Fruit fly (Drosophila melanogaster) whole organism, embryonic: ENCODE results near the gene CG15643.

Experiments used
- Asciz ChIP-seq: fragments of 200-800 bp; sonication (Bioruptor generic); optimal IDR thresholded peaks from 2 replicates; lab custom pipeline; 2017; ENCODE audit warnings: missing biosample characterization, mild to moderate bottlenecking, missing genetic modification characterization, missing genetic modification reagents
- Awh ChIP-seq: fragments of 200-800 bp; sonication (Bioruptor generic); IDR thresholded peaks from 2 replicates; pipeline ENCODE4, ENCODE4 v1.3.6; 2022; ENCODE audit warnings: missing biosample characterization, missing genetic modification characterization
- CG12071 ChIP-seq: fragments of 200-800 bp; sonication (Bioruptor generic); optimal IDR thresholded peaks from 3 replicates; lab custom pipeline; 2018; ENCODE audit warnings: missing biosample characterization, mild to moderate bottlenecking, missing genetic modification characterization
- CG12769 ChIP-seq: fragments of 200-800 bp; sonication (Bioruptor generic); optimal IDR thresholded peaks from 2 replicates; lab custom pipeline; 2019; ENCODE audit warnings: missing biosample characterization, mild to moderate bottlenecking, missing genetic modification characterization, moderate library complexity
- CG13775 ChIP-seq: fragments of 200-800 bp; sonication (Bioruptor generic); optimal IDR thresholded peaks from 3 replicates; lab custom pipeline; 2017; ENCODE audit warnings: missing biosample characterization, mild to moderate bottlenecking, missing genetic modification characterization
- CG14441 ChIP-seq: fragments of 200-800 bp; sonication (Bioruptor generic); IDR thresholded peaks from 2 replicates; pipeline ENCODE4 v1.3.6; 2022; ENCODE audit warnings: missing biosample characterization, missing genetic modification characterization
- CG15479 ChIP-seq: fragments of 200-800 bp; sonication (Bioruptor generic); optimal IDR thresholded peaks from 3 replicates; lab custom pipeline; 2019; ENCODE audit warnings: missing biosample characterization, mild to moderate bottlenecking, missing genetic modification characterization, moderate library complexity
- CG1603 ChIP-seq: fragments of 200-800 bp; sonication (Bioruptor generic); optimal IDR thresholded peaks from 2 replicates; lab custom pipeline; 2019; ENCODE audit warnings: missing biosample characterization, mild to moderate bottlenecking, missing genetic modification characterization, moderate library complexity
- CG16863 ChIP-seq: fragments of 200-800 bp; sonication (Bioruptor generic); optimal IDR thresholded peaks from 3 replicates; lab custom pipeline; 2016; ENCODE audit warnings: missing biosample characterization, missing genetic modification characterization
- CG18599 ChIP-seq: fragments of 200-800 bp; sonication (Bioruptor generic); optimal IDR thresholded peaks from 3 replicates; lab custom pipeline; 2017; ENCODE audit warnings: missing biosample characterization, missing genetic modification characterization, mild to moderate bottlenecking, moderate library complexity, missing genetic modification reagents
- CG2678 ChIP-seq: fragments of 200-800 bp; sonication (Bioruptor generic); optimal IDR thresholded peaks from 3 replicates; lab custom pipeline; 2019; ENCODE audit warnings: missing biosample characterization, mild to moderate bottlenecking, missing genetic modification characterization, moderate library complexity
- CG3281 ChIP-seq: fragments of 200-800 bp; sonication (Bioruptor generic); optimal IDR thresholded peaks from 3 replicates; lab custom pipeline; 2017; ENCODE audit warnings: missing biosample characterization, mild to moderate bottlenecking, missing genetic modification characterization
- CG8359 ChIP-seq: fragments of 200-800 bp; sonication (Bioruptor generic); optimal IDR thresholded peaks from 2 replicates; lab custom pipeline; 2017; ENCODE audit warnings: missing biosample characterization, mild to moderate bottlenecking, missing genetic modification characterization, borderline replicate concordance
- Chrac-16 ChIP-seq: fragments of 200-800 bp; sonication (Bioruptor generic); optimal IDR thresholded peaks from 3 replicates; lab custom pipeline; 2016; ENCODE audit warnings: missing biosample characterization, missing genetic modification characterization
- Deaf1 ChIP-seq: fragments of 200-800 bp; optimal IDR thresholded peaks from 3 replicates; lab custom pipeline; 2019; ENCODE audit warnings: missing biosample characterization, mild to moderate bottlenecking, missing genetic modification characterization, moderate library complexity
- Elba2 ChIP-seq: fragments of 200-800 bp; sonication (Bioruptor generic); optimal IDR thresholded peaks from 3 replicates; lab custom pipeline; 2016; ENCODE audit warnings: missing biosample characterization, missing genetic modification characterization
- HLH54F ChIP-seq: fragments of 200-800 bp; sonication (Bioruptor generic); optimal IDR thresholded peaks from 3 replicates; lab custom pipeline; 2016; ENCODE audit warnings: missing biosample characterization, missing genetic modification characterization
- Mad ChIP-seq: fragments of 200-800 bp; sonication (Bioruptor generic); optimal IDR thresholded peaks from 2 replicates; lab custom pipeline; 2016; ENCODE audit warnings: missing biosample characterization, missing genetic modification characterization
- Med ChIP-seq: fragments of 200-800 bp; sonication (Bioruptor generic); peaks from one replicate; lab custom pipeline; 2016; ENCODE audit warnings: missing biosample characterization, missing genetic modification characterization, mild to moderate bottlenecking, inconsistent platforms, moderate library complexity
- Nf-YA ChIP-seq: fragments of 200-800 bp; sonication (Bioruptor generic); IDR thresholded peaks from 2 replicates; pipeline ENCODE4 v1.3.6; 2022; ENCODE audit warnings: missing biosample characterization, missing genetic modification characterization
- Rfx ChIP-seq: fragments of 200-800 bp; sonication (Bioruptor generic); IDR thresholded peaks from 2 replicates; pipeline ENCODE4 v1.3.6; 2022; ENCODE audit warnings: missing biosample characterization, missing genetic modification characterization
- Scr ChIP-seq: fragments of 200-800 bp; sonication (Bioruptor generic); IDR thresholded peaks from 2 replicates; pipeline ENCODE4 v1.3.6; 2022; ENCODE audit warnings: missing biosample characterization, missing genetic modification characterization; ENCODE audit not compliant: partially characterized antibody
- Sin3A ChIP-seq: fragments of >200 bp; optimal IDR thresholded peaks from 2 replicates; lab custom pipeline; 2018
- abd-A ChIP-seq: fragments of 200-800 bp; sonication (Bioruptor generic); optimal IDR thresholded peaks from 3 replicates; lab custom pipeline; 2019; ENCODE audit warnings: missing biosample characterization, mild to moderate bottlenecking, missing genetic modification characterization, moderate library complexity
- ac ChIP-seq: fragments of 200-800 bp; sonication (Bioruptor generic); optimal IDR thresholded peaks from 3 replicates; lab custom pipeline; 2017; ENCODE audit warnings: missing biosample characterization, mild to moderate bottlenecking, missing genetic modification characterization
- amos ChIP-seq: fragments of 200-800 bp; sonication (Bioruptor generic); IDR thresholded peaks from 2 replicates; pipeline ENCODE4 v1.3.6; 2022; ENCODE audit warnings: missing biosample characterization, missing genetic modification characterization; ENCODE audit not compliant: partially characterized antibody
- cad ChIP-seq: fragments of >200 bp; optimal IDR thresholded peaks from 2 replicates; lab custom pipeline; 2017; ENCODE audit warnings: missing biosample characterization, missing genetic modification characterization
- caup ChIP-seq: fragments of 200-800 bp; sonication (Bioruptor generic); optimal IDR thresholded peaks from 3 replicates; lab custom pipeline; 2017; ENCODE audit warnings: missing biosample characterization, mild to moderate bottlenecking, missing genetic modification characterization, moderate library complexity; ENCODE audit not compliant: severe bottlenecking
- chinmo ChIP-seq: fragments of 200-800 bp; sonication (Bioruptor generic); IDR thresholded peaks from 4 replicates; pipeline ENCODE4 v1.3.6; 2022; ENCODE audit warnings: missing biosample characterization, missing genetic modification characterization; ENCODE audit not compliant: partially characterized antibody
- crol ChIP-seq: fragments of 200-800 bp; sonication (Bioruptor generic); IDR thresholded peaks from 2 replicates; pipeline ENCODE4 v1.3.6; 2022; ENCODE audit warnings: missing biosample characterization, missing genetic modification characterization
- fu2 ChIP-seq: fragments of 200-800 bp; sonication (Bioruptor generic); optimal IDR thresholded peaks from 2 replicates; lab custom pipeline; 2016; ENCODE audit warnings: missing biosample characterization, missing genetic modification characterization
- grn ChIP-seq: fragments of 200-800 bp; sonication (Bioruptor generic); optimal IDR thresholded peaks from 3 replicates; lab custom pipeline; 2017; ENCODE audit warnings: missing biosample characterization, missing genetic modification characterization
- kni ChIP-seq: fragments of 200-800 bp; sonication (Bioruptor generic); optimal IDR thresholded peaks from 3 replicates; lab custom pipeline; 2017; ENCODE audit warnings: mild to moderate bottlenecking, missing biosample characterization, missing genetic modification reagents, missing genetic modification characterization
- nau ChIP-seq: fragments of 200-800 bp; sonication (Bioruptor generic); optimal IDR thresholded peaks from 3 replicates; lab custom pipeline; 2017; ENCODE audit warnings: missing biosample characterization, mild to moderate bottlenecking, missing genetic modification characterization, missing genetic modification reagents
- nom ChIP-seq: fragments of 200-800 bp; sonication (Bioruptor generic); optimal IDR thresholded peaks from 2 replicates; lab custom pipeline; 2017; ENCODE audit warnings: missing biosample characterization, missing genetic modification characterization, mild to moderate bottlenecking, moderate library complexity, missing genetic modification reagents
- oc ChIP-seq: fragments of 200-800 bp; sonication (Bioruptor generic); optimal IDR thresholded peaks from 2 replicates; lab custom pipeline; 2018; ENCODE audit warnings: missing biosample characterization, mild to moderate bottlenecking, missing genetic modification characterization, moderate library complexity
- pros ChIP-seq: fragments of 200-800 bp; sonication (Bioruptor generic); optimal IDR thresholded peaks from 3 replicates; lab custom pipeline; 2019; ENCODE audit warnings: missing biosample characterization, mild to moderate bottlenecking, missing genetic modification characterization, moderate library complexity
- sd ChIP-seq: fragments of 200-800 bp; sonication (Bioruptor generic); optimal IDR thresholded peaks from 3 replicates; lab custom pipeline; 2018; ENCODE audit warnings: missing biosample characterization, mild to moderate bottlenecking, missing genetic modification characterization, moderate library complexity
- sens ChIP-seq: fragments of 200-800 bp; sonication (Bioruptor generic); peaks from one replicate; lab custom pipeline; 2016; ENCODE audit warnings: missing biosample characterization, missing genetic modification characterization
- sima ChIP-seq: fragments of 200-800 bp; sonication (Bioruptor generic); optimal IDR thresholded peaks from 2 replicates; lab custom pipeline; 2016; ENCODE audit warnings: missing biosample characterization, missing genetic modification characterization
- so ChIP-seq: fragments of 200-800 bp; sonication (Bioruptor generic); IDR thresholded peaks from 3 replicates; pipeline ENCODE4 v1.3.6; 2022; ENCODE audit warnings: missing biosample characterization, missing genetic modification characterization
- sob ChIP-seq: fragments of 200-800 bp; sonication (Bioruptor generic); IDR thresholded peaks from 2 replicates; pipeline ENCODE4 v1.3.6; 2022; ENCODE audit warnings: missing biosample characterization, missing genetic modification characterization
- sqz ChIP-seq: fragments of 200-800 bp; sonication (Bioruptor generic); optimal IDR thresholded peaks from 3 replicates; lab custom pipeline; 2018; ENCODE audit warnings: missing biosample characterization, mild to moderate bottlenecking, missing genetic modification characterization
- tup ChIP-seq: fragments of 200-800 bp; sonication (Bioruptor generic); optimal IDR thresholded peaks from 2 replicates; lab custom pipeline; 2016; ENCODE audit warnings: missing biosample characterization, mild to moderate bottlenecking, missing genetic modification characterization, moderate library complexity
- zen ChIP-seq: fragments of 200-800 bp; sonication (Bioruptor generic); optimal IDR thresholded peaks from 3 replicates; lab custom pipeline; 2018; ENCODE audit warnings: missing biosample characterization, mild to moderate bottlenecking, missing genetic modification characterization, moderate library complexity

The CG15643 gene

dm6 chrX:15610173-15610572, 38.2 kb upstream of the CG15643 start:
- TF ChIP-seq cad (peak; percentile 55), tup (GFP tag; lab: Kevin White, UChicago) (no peak), pros (GFP tag; lab: Kevin White, UChicago) (peak; percentile 22), grn (peak; percentile 100), Nf-YA (no peak), abd-A (peak; percentile 32), kni (GFP tag; lab: Kevin White, UChicago) (peak; percentile 65), CG12769 (tag; lab: Kevin White, UChicago) (peak; percentile 33), CG15479 (GFP tag; lab: Kevin White, UChicago) (peak; percentile 72), caup (GFP tag; lab: Kevin White, UChicago) (no peak)

- TF ChIP-seq sd (tag; lab: Kevin White, UChicago) (peak; percentile 91), Deaf1 (tag; lab: Kevin White, UChicago) (peak; percentile 46), CG8359 (GFP tag; lab: Kevin White, UChicago) (peak; percentile 17), oc (peak; percentile 60), CG16863 (GFP tag; lab: Kevin White, UChicago) (no peak), crol (GFP tag; lab: Robert Waterston, UW) (peak; percentile 73), chinmo (GFP tag; lab: Robert Waterston, UW) (peak; percentile 71; the same call in 1 of the 4 replicates), sob (GFP tag; lab: Robert Waterston, UW) (no peak), Sin3A (lab: Kevin White, UChicago) (no peak), sqz (GFP tag; lab: Kevin White, UChicago) (peak; percentile 71), Mad (GFP tag; lab: Kevin White, UChicago) (no peak), Scr (GFP tag; lab: Robert Waterston, UW) (no peak), Awh (GFP tag; lab: Robert Waterston, UW) (0 out of 2 replicates have a peak, but pooled peaks have one; percentile 23), zen (no peak), Med (GFP tag; lab: Kevin White, UChicago) (peak; percentile 10), pros (GFP tag; lab: Kevin White, UChicago) (no peak), kni (GFP tag; lab: Kevin White, UChicago) (peak; percentile 49)
- TF ChIP-seq, all 482 proteins: peak for 10
These were observed 37.4 kb upstream of the CG15643 start for dm6 chrX:15609351-15609750.

- no peak for TF ChIP-seq CG2678 (tag; lab: Kevin White, UChicago)
- no peak for TF ChIP-seq Chrac-16 (GFP tag; lab: Kevin White, UChicago)
- no peak for TF ChIP-seq amos (GFP tag; lab: Robert Waterston, UW)
- no peak for TF ChIP-seq sqz (GFP tag; lab: Kevin White, UChicago)
- peak; percentile 60 for TF ChIP-seq pros (GFP tag; lab: Kevin White, UChicago)
- no peak for TF ChIP-seq Elba2 (GFP tag; lab: Kevin White, UChicago)
- peak; percentile 81 for TF ChIP-seq nom (GFP tag; lab: Kevin White, UChicago)
- TF ChIP-seq ac (GFP tag; lab: Kevin White, UChicago): no peak
- peak; percentile 76 for TF ChIP-seq grn
- no peak for TF ChIP-seq sima (GFP tag; lab: Kevin White, UChicago)
- peak; percentile 39 for TF ChIP-seq sens
- TF ChIP-seq CG13775: no peak
These were observed 36.9 kb upstream of the CG15643 start for dm6 chrX:15608751-15609345.

- TF ChIP-seq nau (GFP tag; lab: Kevin White, UChicago) (peak; percentile 1), Asciz (GFP tag; lab: Kevin White, UChicago) (peak; percentile 10), CG1603 (tag; lab: Kevin White, UChicago) (peak; percentile 12), CG12071 (GFP tag; lab: Kevin White, UChicago) (peak; percentile 57), CG18599 (GFP tag; lab: Kevin White, UChicago) (peak; percentile 24), CG3281 (GFP tag; lab: Kevin White, UChicago) (peak; percentile 11), CG14441 (GFP tag; lab: Robert Waterston, UW) (0 out of 2 replicates have a peak, but pooled peaks have one; percentile 19), HLH54F (no peak), Rfx (peak; percentile 45), fu2 (GFP tag; lab: Kevin White, UChicago) (no peak), so (GFP tag; lab: Robert Waterston, UW) (0 out of 3 replicates have a peak, but pooled peaks have one; percentile 28)
These were observed 30.5 kb upstream of the CG15643 start for dm6 chrX:15602438-15602837.
